Worm (Caenorhabditis elegans) whole organism, L1 larva: ENCODE measurements around the gene C33A11.2.
A peak's percentile ranks its signal among the peaks of the same experiment; 100 is the strongest.

Experiments
- blmp-1 ChIP-seq: fragments of 150-350 bp; optimal IDR thresholded peaks from 2 replicates; lab custom pipeline; 2014; ENCODE audit warnings: missing biosample characterization, missing genetic modification characterization
- snpc-4 ChIP-seq: fragments of 150-350 bp; optimal IDR thresholded peaks from 2 replicates; lab custom pipeline; 2014; ENCODE audit warnings: missing biosample characterization, missing genetic modification characterization
- zag-1 ChIP-seq: fragments of 150-350 bp; optimal IDR thresholded peaks from 2 replicates; lab custom pipeline; 2014; ENCODE audit warnings: missing biosample characterization, missing genetic modification characterization
- ztf-4 ChIP-seq: fragments of 150-350 bp; optimal IDR thresholded peaks from 2 replicates; lab custom pipeline; 2014; ENCODE audit warnings: missing biosample characterization, missing genetic modification characterization

DNA sequence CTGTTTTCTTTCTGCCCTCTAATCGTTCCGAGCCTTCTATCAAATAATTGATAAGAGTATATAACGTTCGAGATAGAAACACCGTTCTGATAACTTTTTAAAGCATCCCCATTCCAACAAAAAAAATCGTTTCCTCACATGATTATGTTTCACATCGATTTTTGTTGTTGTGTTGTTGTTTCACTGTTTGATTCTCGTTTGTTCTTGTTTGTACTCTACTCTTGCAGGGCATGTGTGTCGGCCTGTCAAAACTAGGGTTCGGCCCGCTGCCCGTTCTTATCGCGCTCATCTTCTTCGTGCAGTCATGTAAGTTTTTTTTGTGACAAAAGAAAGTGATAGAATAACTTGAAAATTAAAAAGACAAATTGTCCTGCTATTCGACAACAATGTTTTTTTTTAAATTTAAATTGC, at the start of gene C33A11.2:
- TF ChIP-seq blmp-1 (tag; lab: Kevin White, UChicago) = peak; percentile 42
- TF ChIP-seq zag-1 (tag; lab: Kevin White, UChicago) = no peak
- no peak for TF ChIP-seq ztf-4 (tag; lab: Kevin White, UChicago)
- no peak for TF ChIP-seq snpc-4 (tag; lab: Kevin White, UChicago)
